Worm (Caenorhabditis elegans) whole organism, midembryonic: Measurements from ENCODE around the gene cec-7.

Experiments used
- T22C8.4 ChIP-seq: fragments of 200-800 bp; sonication (Bioruptor generic); IDR thresholded peaks from 2 replicates; pipeline ENCODE4 v1.3.6; 2022; ENCODE audit warnings: missing genetic modification characterization, missing compliant biosample characterization
- cog-1 ChIP-seq: sonication (generic microtip); optimal IDR thresholded peaks from 2 replicates; lab custom pipeline; 2016; ENCODE audit warnings: missing genetic modification characterization, missing compliant biosample characterization
- flt-1 ChIP-seq: fragments of 200-800 bp; sonication (Bioruptor generic); IDR thresholded peaks from 2 replicates; pipeline ENCODE4 v1.3.6; 2022; ENCODE audit warnings: missing genetic modification characterization, missing compliant biosample characterization
- klf-2 ChIP-seq: fragments of 200-800 bp; sonication (Bioruptor generic); conservative IDR thresholded peaks from 2 replicates; pipeline ENCODE4 v1.3.6; 2022; ENCODE audit warnings: missing genetic modification reagents, missing genetic modification characterization, missing compliant biosample characterization
- tab-1 ChIP-seq: fragments of 200-800 bp; sonication (Bioruptor generic); IDR thresholded peaks from 2 replicates; pipeline ENCODE4 v1.3.6; 2022; ENCODE audit warnings: missing genetic modification characterization, missing compliant biosample characterization
- ztf-23 ChIP-seq: fragments of 200-800 bp; sonication (Bioruptor generic); IDR thresholded peaks from 2 replicates; pipeline ENCODE4 v1.3.6; 2022; ENCODE audit warnings: missing genetic modification reagents, missing genetic modification characterization, missing compliant biosample characterization

DNA sequence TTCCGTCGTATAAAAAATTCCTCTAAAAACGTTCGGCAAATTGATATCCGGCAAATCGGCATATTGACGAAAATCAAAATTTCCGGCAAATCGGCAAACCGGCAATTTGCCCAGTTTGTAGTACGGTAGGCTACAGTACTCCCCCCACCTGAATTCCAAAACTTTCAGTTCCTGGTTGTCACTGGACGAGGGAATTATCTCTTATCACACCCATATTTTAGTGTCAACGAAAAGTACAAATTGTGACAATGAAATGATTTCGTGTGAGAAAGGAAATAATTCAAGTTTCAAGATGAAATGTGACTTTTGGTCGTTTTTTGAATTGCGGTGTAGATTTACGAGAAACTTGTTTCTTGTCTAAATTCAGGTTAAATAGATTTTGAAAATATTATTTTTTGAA, 44.3 kb downstream of the cec-7 start:
- TF ChIP-seq flt-1 (GFP tag; lab: Robert Waterston, UW) (no peak), T22C8.4 (GFP tag; lab: Robert Waterston, UW) (no peak), ztf-23 (GFP tag; lab: Robert Waterston, UW) (no peak), klf-2 (GFP tag; lab: Robert Waterston, UW) (no peak), cog-1 (no peak), tab-1 (GFP tag; lab: Robert Waterston, UW) (no peak)
